Worm (Caenorhabditis elegans) whole organism, L2 larva: ENCODE measurements around the gene ptrn-1.

Source experiments
- ZK546.5 ChIP-seq: sonication (generic microtip); optimal IDR thresholded peaks from 2 replicates; lab custom pipeline; 2017; ENCODE audit warnings: missing biosample characterization, missing genetic modification characterization
- aly-2 ChIP-seq: fragments of 150-350 bp; optimal IDR thresholded peaks from 2 replicates; lab custom pipeline; 2014; ENCODE audit warnings: missing biosample characterization, missing genetic modification characterization
- egl-27 ChIP-seq: sonication (generic microtip); optimal IDR thresholded peaks from 3 replicates; lab custom pipeline; 2017; ENCODE audit warnings: missing biosample characterization, missing genetic modification reagents, missing genetic modification characterization
- elt-3 ChIP-seq: sonication (generic microtip); optimal IDR thresholded peaks from 2 replicates; lab custom pipeline; 2017; ENCODE audit warnings: missing biosample characterization, missing genetic modification characterization
- lin-13 ChIP-seq: fragments of 150-350 bp; optimal IDR thresholded peaks from 2 replicates; lab custom pipeline; 2014; ENCODE audit warnings: missing biosample characterization, missing genetic modification reagents, missing genetic modification characterization
- lin-39 ChIP-seq: fragments of 150-350 bp; optimal IDR thresholded peaks from 2 replicates; lab custom pipeline; 2014; ENCODE audit warnings: missing biosample characterization, missing genetic modification reagents, missing genetic modification characterization
- nhr-23 ChIP-seq: fragments of 150-350 bp; optimal IDR thresholded peaks from 2 replicates; lab custom pipeline; 2014; ENCODE audit warnings: missing biosample characterization, missing genetic modification reagents, missing genetic modification characterization
- nhr-237 ChIP-seq: fragments of 150-350 bp; optimal IDR thresholded peaks from 2 replicates; lab custom pipeline; 2014; ENCODE audit warnings: missing biosample characterization, missing genetic modification characterization
- nhr-77 ChIP-seq: fragments of 150-350 bp; optimal IDR thresholded peaks from 2 replicates; lab custom pipeline; 2014; ENCODE audit warnings: missing biosample characterization, missing genetic modification characterization
- sma-3 ChIP-seq: sonication (generic microtip); optimal IDR thresholded peaks from 2 replicates; lab custom pipeline; 2016; ENCODE audit warnings: missing genetic modification reagents, missing genetic modification characterization, missing compliant biosample characterization
- unc-62 ChIP-seq: fragments of 150-350 bp; optimal IDR thresholded peaks from 2 replicates; lab custom pipeline; 2014; ENCODE audit warnings: missing biosample characterization, missing genetic modification reagents, missing genetic modification characterization
- zag-1 ChIP-seq: fragments of 150-350 bp; optimal IDR thresholded peaks from 2 replicates; lab custom pipeline; 2014; ENCODE audit warnings: missing biosample characterization, missing genetic modification characterization
- ztf-11 ChIP-seq: sonication (generic microtip); optimal IDR thresholded peaks from 2 replicates; lab custom pipeline; 2017; ENCODE audit warnings: missing biosample characterization, missing genetic modification characterization

DNA sequence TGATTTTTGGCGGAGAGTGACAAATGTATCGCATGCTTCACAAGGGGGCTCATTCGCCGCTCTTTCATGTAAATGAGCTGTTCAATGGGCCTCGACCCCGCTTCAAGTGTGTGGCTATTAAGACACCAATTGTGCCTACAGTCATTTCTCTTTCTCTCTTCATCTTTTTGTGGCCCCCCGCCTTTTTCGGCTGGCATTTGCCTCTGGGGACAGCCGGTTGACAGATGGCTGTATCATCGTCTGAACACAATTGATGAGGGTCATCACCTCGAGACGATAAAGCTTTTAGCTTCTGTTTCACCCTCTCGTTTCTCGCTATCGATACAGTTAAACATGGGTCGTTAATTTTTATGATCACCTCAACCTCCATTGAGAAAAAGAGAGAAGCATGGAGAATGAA, 41.7 kb downstream of the ptrn-1 start:
- no peak for TF ChIP-seq nhr-77 (tag; lab: Kevin White, UChicago)
- no peak for TF ChIP-seq unc-62 (GFP tag; lab: Kevin White, UChicago)
- TF ChIP-seq ztf-11: no peak
- no peak for TF ChIP-seq ZK546.5 (tag; lab: Kevin White, UChicago)
- TF ChIP-seq elt-3 (tag; lab: Kevin White, UChicago): no peak
- TF ChIP-seq sma-3: no peak
- TF ChIP-seq zag-1 (tag; lab: Kevin White, UChicago): no peak
- no peak for TF ChIP-seq nhr-23 (tag; lab: Kevin White, UChicago)
- TF ChIP-seq nhr-237 (tag; lab: Kevin White, UChicago): no peak
- no peak for TF ChIP-seq lin-13 (GFP tag; lab: Kevin White, UChicago)
- no peak for TF ChIP-seq egl-27 (tag; lab: Kevin White, UChicago)
- TF ChIP-seq lin-39 (tag; lab: Kevin White, UChicago): no peak
- TF ChIP-seq aly-2: no peak
